Fruit fly (Drosophila melanogaster): ENCODE data around the gene CG34263.
A peak's percentile ranks its signal among the peaks of the same experiment; 100 is the strongest.

CG34263 gene

DNA sequence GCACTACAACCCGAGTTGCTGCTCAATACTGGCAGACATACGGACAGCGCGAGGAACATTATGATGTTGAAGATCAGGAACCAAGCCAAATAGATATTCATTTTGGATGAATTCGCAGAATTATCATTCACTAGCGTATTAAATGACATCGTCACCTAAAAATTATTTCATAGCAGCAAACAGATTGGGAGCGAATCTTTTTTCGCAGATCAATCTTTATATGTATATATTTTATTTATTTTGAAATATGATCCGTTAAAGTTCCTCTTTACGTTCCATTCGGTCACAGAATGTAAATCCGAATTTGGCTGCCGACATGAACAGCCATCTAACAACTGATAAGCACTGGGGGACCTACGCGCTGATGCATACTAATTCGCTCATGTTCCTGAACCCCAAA is at the start of gene CG34263:
Gene CG34263 (minus strand): TSS at position 101 of the 400 bp plus-strand sequence.
- no peak for TF ChIP-seq CG17801 (GFP tag; optimal IDR thresholded peaks at IDR 0.05; ENCODE audit: partially characterized antibody)

DNA sequence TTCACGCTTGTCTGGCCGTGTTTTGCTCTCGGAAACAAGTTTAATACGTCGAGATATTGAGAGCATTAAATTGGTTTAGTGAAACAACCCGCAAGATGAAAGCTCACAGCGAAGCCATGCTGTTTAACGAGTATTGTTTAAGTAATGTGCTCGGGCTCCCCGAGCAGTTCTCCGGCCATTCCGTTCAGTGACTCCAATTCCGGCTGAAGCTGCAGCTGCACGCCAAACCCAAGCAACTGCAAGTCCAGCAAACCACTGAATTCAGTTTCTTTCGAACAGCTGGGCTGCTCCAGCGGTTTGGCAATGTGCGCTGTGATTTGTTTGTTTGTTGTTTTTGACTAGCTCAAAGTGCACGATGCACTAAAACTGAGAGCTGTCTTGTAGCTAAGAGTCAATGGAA is 49.4 kb upstream of the CG34263 start:
- no peak for TF ChIP-seq CG17801 (GFP tag; optimal IDR thresholded peaks at IDR 0.05; ENCODE audit: partially characterized antibody)

DNA sequence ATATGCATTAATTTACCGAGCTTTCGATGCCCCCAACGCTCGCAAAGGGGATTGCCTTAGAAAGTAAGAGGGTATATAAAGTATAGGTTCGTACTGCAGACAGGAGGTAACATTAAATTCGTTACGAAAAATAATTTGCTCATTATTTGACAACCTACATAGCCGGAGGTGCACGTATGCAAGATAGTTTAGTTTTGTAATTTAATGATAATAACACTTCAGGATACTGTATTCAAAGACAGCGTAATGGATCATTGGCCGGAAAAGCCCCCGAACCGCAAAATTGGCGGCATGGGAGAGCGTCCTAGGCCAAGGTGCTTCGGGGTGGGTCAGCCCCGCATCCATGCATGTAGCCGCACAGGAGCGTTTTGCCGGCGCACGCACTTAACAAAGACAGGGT is 46.6 kb upstream of the CG34263 start:
- no peak for TF ChIP-seq CG17801 (GFP tag; optimal IDR thresholded peaks at IDR 0.05; ENCODE audit: partially characterized antibody)

DNA sequence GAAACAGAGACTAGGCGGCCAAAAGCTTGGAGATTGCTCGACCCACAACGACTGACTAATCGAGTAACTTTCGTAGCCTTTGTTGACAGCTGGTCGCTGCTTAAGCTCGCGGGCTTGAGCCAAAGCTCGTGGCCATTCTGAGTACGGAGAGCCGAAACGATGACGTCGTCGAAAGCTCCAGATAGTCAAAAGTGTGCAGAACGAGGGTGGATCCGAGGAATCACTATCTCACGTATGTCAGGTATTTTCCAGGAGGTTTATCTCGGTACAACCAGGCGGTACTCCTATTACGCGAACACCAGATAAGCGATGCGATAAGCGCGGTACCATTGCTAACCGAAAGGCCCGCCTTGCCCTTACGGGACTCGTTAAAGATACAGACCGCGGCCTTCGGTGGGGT is 45.9 kb upstream of the CG34263 start:
- peak; percentile 29 for TF ChIP-seq CG17801 (GFP tag; optimal IDR thresholded peaks at IDR 0.05; ENCODE audit: partially characterized antibody)

DNA sequence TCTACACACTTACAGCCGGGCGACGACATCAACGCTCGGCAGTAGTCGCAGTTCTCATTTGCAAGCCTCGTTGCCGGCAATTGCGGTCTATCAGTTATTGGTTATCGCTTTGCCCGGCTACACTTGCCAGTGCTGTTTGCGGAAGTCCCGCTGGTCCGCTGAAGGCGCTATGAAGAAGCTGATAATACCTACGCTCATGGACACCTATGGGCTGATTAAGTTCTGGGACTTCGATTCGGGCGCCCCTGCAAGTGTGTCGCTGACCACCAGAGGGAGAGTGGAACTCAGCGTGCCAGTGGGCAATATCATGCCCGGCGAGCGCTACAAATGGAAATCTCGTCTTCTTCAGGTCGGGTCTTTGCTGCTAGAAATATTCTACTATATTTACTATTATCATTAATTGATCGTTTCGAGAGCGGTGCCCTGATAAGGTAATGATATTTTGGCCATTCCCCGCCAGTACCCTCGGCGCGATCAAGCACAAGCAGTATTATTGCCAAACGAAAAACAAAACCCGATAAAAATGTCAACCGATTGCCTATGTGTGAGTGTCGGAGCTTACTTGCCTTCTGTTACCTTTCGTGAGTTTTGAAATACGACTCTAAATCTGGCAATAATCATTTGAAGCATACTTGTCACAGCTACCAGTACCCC is 34.4 kb upstream of the CG34263 start:
- TF ChIP-seq CG17801 (GFP tag; optimal IDR thresholded peaks at IDR 0.05; ENCODE audit: partially characterized antibody) = no peak

DNA sequence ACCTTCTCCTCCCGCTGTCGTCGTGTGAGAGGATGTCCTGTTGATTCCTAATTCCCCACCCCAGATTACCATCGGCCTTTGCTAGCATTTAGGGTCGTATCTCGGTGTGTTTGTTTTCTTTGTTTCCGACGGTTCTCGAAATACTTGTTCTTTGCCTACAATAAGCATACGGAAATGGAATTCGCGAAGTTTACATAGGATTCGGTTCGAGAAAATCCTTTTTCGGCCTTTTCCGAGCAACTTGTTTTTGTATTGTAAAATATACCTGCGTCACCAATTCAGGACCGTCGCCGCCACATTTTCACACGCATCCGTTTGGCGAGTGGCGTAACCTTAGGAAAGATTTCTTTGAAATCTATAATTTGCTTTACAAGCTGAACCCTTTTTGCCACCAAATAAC is 32.8 kb upstream of the CG34263 start:
- TF ChIP-seq CG17801 (GFP tag; optimal IDR thresholded peaks at IDR 0.05; ENCODE audit: partially characterized antibody) = no peak

DNA sequence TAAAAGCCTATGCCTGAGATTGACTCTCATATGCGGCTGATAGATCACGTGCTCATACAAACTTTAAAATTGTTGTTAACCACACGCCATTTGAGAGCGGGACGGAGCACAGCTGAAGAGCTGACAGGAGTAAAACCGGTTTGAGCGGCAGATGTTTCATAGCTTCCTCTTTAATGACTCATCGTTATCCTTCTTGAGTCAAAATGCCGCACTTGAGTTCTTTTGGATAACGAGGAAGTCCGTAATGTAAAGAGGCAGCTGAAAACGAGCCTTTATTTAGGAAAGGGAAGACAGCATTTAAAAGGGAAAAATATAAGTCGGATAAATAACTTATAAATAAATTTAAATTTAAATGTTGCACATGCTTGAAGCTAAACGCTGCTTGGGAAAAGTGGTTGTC is 31.5 kb upstream of the CG34263 start:
- TF ChIP-seq CG17801 (GFP tag; optimal IDR thresholded peaks at IDR 0.05; ENCODE audit: partially characterized antibody) = no peak

DNA sequence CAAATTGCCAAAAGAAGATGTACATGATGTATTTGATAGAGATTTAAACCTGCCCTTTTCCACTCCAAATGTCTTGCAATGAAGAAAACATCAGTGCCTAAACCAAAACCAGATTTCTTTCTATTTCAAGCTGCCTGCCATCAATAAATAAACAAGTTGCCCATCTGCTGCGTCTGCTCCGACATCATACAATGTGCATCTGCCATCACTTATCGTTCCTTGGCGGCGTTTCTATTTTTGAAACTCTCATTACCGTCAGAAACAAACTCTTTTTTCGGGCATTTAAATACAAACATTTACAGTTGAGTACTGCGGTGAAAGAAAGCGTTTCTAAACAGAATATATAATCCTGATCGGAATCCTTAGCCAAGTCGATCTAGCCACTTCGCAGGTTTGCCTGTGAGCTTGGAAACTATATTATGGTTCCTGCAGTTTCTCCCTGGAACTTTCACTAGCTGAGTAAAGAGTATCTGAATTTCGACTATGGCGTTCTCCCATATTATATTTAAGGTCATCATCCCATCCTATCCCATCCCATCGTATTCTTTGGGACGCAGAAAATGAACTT is 29.2 kb upstream of the CG34263 start:
- TF ChIP-seq CG17801 (GFP tag; optimal IDR thresholded peaks at IDR 0.05; ENCODE audit: partially characterized antibody) = no peak

DNA sequence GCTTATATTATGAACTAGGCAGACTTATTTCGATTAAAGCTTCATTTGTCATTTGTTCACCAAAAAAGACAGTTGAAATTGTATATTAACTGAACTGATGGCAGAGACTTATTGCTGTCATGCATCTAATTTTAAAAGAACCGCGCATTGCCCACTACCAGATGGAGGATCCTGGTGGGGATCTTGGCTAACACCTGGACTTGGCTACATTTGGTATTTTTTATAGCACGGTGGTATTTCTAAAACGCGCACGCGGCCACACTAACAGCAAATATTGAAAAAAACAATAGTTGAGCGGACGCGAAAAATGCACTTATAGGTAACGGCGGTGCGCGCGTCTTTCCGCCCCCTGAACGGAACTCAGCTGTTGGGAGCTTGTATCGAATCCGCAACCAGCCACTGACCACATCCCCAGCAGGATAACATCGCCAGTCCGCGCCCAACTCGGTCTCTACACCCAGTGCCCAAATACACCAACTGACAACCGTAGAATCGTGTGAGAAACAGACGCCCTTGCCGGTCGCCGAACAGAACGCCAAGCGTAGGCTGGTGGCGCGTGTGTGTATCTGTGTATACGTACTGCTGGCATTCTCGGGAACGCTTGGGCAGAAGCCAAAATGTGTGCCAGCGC is 26.6 kb upstream of the CG34263 start:
- TF ChIP-seq CG17801 (GFP tag; optimal IDR thresholded peaks at IDR 0.05; ENCODE audit: partially characterized antibody) = peak; percentile 69

DNA sequence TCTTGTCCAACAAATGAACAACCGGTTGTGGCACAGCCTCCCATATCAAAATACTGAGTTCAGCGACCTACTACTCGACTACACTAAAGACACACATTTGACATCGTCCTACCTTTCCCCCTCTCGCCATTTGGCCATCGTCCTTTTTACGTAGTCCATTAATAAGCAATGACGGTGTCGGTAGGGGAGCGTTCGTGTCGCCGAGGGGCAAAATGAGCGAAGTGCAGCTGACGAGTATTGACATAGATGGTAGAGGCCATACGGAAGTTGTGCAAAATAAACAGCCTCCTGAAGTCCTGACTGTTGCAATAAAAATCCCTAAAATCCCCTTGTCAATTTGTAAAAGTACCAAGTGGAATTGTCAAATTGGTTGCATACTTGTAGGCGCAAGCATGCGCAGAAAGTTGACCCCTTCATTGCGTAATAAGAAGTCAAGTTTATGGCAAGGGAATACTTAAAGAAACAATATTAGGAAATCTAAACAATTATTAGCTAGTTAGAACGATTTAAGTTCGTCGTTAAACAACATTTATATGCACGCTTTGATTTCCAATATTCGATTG is 26.0 kb upstream of the CG34263 start:
- no peak for TF ChIP-seq CG17801 (GFP tag; optimal IDR thresholded peaks at IDR 0.05; ENCODE audit: partially characterized antibody)

DNA sequence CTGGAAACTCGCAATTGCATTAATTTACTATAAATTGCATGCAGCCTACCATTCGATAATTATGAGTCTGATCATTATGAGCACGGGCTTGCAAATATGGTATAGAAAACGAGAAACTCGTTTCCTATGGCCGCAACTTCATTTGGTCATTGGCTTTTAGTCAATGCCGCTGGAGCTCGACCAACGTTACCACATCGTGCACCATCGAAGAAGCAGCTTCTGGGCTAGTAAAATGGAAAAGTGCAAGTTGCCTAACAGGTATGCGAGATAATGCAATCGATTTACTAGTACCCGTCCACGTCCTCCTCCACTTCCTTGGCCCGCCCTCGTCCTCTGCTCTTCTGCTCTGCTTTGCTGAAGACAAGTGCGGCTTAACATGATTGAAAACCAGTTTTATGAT is 18.5 kb upstream of the CG34263 start:
- TF ChIP-seq CG17801 (GFP tag; optimal IDR thresholded peaks at IDR 0.05; ENCODE audit: partially characterized antibody) = no peak

DNA sequence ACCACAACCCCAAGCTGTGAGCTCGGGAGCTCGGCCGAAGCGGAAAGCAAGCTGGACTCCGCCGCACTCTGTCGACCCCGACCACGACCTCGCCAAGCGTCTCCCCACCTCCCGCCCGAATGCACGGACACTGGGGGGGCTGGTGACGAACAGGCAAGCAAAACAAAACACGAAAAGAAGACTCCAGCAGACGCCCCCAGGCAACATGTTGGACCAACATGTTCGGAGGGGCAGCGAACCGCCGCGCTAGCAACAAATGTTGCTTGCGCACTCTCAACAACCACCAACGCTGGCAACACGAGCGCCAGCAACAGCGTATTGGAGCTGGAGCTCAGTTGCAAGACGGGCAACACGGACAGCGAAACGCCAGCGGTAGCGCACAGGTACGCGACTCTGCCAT is 16.6 kb upstream of the CG34263 start:
- no peak for TF ChIP-seq CG17801 (GFP tag; optimal IDR thresholded peaks at IDR 0.05; ENCODE audit: partially characterized antibody)

DNA sequence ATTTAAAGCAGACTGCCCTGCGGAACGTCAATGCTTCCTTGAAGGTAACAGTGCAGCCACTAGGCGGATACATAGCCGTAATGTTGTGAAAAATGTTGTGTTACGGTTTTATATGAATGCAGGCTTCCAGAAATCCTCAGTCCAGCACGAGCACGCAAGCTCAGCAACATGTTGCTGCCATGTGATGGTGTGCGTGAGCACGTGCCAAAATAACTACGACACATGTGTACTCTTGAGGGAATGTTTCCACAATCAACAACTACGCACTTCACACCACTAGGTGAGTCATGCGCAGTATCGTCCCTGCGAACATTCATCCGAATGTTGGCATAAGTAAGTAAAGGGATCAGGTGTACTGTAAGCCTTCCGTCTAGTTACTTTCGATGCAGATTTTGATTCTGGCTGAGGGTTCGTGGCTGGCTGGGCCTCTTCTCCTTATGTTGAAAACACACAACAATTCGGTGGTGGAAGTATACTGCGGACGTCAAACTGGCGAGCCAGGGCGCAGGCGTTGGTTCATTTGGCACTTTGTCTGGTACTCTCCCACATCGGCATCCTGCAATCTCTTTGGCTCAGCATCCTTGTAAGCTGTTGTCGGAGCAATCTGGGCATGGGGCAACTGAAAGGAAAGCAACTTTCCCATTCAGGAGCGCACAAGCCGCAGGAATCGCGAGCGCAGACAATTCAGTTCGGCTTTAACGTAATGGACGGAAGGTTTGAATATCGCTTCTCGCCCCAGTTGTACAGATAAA is 11.2 kb upstream of the CG34263 start, which contains the start of gene RhoGEF3:
Gene RhoGEF3 (plus strand): TSS at position 702 of the 752 bp plus-strand sequence.
- TF ChIP-seq CG17801 (GFP tag; optimal IDR thresholded peaks at IDR 0.05; ENCODE audit: partially characterized antibody) = no peak

DNA sequence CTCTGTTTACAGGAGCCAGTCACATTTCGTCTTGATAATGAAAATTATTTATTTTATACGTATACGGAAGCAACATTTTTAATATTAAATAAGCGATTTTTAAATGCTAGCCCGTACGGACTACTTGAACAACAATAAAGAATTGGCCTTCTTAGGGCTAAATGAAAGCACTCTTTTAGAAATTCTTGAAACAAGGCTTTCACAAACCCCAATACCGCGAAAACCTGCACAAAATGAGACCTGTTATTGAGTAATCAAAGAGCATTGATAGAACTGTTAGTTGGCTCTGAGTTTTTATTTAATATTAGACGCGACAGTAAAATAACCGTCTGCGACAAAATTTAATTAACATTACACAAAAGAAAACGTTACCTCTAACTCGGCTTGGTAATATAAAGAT is 9.1 kb upstream of the CG34263 start, which contains the start of gene ttm2:
Gene ttm2 (plus strand): TSS at position 301 of the 400 bp plus-strand sequence.
- TF ChIP-seq CG17801 (GFP tag; optimal IDR thresholded peaks at IDR 0.05; ENCODE audit: partially characterized antibody) = no peak

DNA sequence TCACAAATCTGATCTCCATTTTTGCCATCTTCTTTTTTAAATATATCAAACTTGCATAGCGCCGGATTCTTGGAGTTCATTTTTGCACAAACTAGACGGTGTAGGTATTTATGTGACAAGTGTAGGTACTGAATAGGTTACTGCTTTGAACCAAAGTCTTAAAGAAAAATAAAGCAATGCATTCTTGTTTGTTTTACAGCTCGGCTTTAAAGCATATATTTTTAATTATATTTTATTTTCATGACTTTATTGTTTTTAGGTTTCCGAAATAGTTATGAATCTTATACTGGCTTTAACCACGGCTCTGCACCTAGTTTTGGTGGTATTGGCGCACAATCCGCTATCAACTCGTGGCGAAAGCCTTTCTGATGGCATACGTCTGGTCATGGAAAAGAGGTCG is 7.6 kb upstream of the CG34263 start, which contains the start of gene CG32845:
Gene CG32845 (minus strand): TSS at position 101 of the 400 bp plus-strand sequence.
- no peak for TF ChIP-seq CG17801 (GFP tag; optimal IDR thresholded peaks at IDR 0.05; ENCODE audit: partially characterized antibody)

Measured in ovary, adult (tissue).